Fruit fly (Drosophila melanogaster): ENCODE data around the gene lqf.
"Not testable (repeated sequence)": the region's sequence is repeated elsewhere in the genome, so short reads cannot be mapped to it uniquely, and the experiment has no call there.

DNA sequence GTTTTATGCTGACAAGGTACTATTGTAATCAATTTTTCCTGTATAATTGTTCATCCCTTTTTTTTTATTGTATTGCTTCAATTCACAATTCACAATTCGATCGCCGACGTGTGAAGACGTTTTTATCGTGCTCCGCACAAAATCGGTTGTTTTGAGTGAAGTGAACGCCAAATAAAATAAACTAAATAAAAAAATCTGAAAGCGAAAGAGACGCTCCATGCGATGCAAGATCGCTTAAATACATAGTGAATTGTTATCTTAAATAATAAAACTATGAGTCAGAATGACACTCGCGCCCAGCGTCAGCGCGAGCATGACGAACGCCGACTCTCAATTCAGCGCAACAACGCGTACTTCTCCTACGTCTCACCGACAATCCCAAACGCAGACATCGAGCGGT is 29.8 kb upstream of the lqf start, which contains the start of gene CG8539:
- TF ChIP-seq CG7045 (GFP tag; optimal IDR thresholded peaks at IDR 0.05); bab1 (GFP tag; optimal IDR thresholded peaks at IDR 0.05); CG33017 (tag; optimal IDR thresholded peaks at IDR 0.05); ovo (GFP tag; optimal IDR thresholded peaks at IDR 0.05); CG1620 (GFP tag; optimal IDR thresholded peaks at IDR 0.05); toe (GFP tag; optimal IDR thresholded peaks at IDR 0.05); Clk (GFP tag; optimal IDR thresholded peaks at IDR 0.05); cnc (optimal IDR thresholded peaks at IDR 0.05); CG5204 (GFP tag; optimal IDR thresholded peaks at IDR 0.05); kay (GFP tag; ENCODE audit: borderline replicate concordance); CG11617 (GFP tag; optimal IDR thresholded peaks at IDR 0.05); CG14711 (tag; optimal IDR thresholded peaks at IDR 0.05); pad (GFP tag; optimal IDR thresholded peaks at IDR 0.05): not testable (repeated sequence)

Measured in whole organism, adult.